Worm (Caenorhabditis elegans): Measurements from ENCODE around the gene tbx-37.

DNA sequence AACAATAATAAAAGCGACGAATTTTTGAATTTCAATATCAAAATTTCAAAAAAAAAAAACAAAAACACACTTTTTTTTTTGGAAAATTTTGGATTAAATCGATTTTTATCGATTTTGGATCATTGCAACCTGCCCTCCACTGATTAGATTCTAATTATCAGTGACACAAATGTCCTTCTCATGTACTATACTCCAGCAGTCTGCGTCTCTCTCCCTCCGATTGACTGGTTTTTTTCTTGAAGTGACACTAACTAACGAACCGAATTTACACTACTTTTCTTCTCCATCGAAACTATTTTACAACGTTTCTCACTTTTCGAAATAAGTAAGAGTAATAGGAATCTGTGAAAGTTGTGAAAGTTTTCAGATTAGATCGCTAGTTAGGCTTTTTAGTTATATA, 13.9 kb upstream of the tbx-37 start:
- no peak for TF ChIP-seq nhr-237 (tag; optimal IDR thresholded peaks at IDR 0.05)
- no peak for TF ChIP-seq unc-62 (GFP tag; optimal IDR thresholded peaks at IDR 0.05)
- no peak for TF ChIP-seq blmp-1 (tag; optimal IDR thresholded peaks at IDR 0.05)
- TF ChIP-seq lin-32 (GFP tag; optimal IDR thresholded peaks at IDR 0.05): no peak
- TF ChIP-seq unc-39 (tag; optimal IDR thresholded peaks at IDR 0.05): no peak
- TF ChIP-seq mab-5 (tag; optimal IDR thresholded peaks at IDR 0.05): no peak
- no peak for TF ChIP-seq lin-13 (tag; optimal IDR thresholded peaks at IDR 0.05)
- TF ChIP-seq elt-3 (tag; optimal IDR thresholded peaks at IDR 0.05): no peak
- TF ChIP-seq ztf-11 (tag; optimal IDR thresholded peaks at IDR 0.05): no peak
